Worm (Caenorhabditis elegans): ENCODE data around the gene srh-244.

DNA sequence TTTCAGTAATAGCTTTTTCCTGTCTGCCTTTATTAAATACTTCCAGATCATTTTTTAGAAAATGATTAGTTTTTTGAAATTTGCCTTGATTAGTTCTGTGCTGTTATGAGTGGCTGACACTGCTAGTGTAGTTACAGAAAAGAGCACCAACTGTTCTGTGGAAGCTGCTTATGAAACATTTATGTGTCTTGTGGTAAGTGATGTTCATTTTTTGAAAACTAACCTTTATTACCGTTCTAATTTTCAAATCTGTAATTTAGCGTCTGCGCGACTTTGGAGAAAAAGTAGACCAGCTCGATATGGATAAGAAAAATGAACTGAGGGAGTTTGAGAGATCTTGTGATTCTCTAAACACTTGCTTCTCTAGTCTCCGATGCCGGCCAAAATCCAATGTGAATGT lies 26.0 kb downstream of the srh-244 start, which contains the start of gene srj-14:
- TF ChIP-seq nhr-25 (tag; optimal IDR thresholded peaks at IDR 0.05) (no peak), sea-2 (GFP tag; optimal IDR thresholded peaks at IDR 0.05) (no peak), jun-1 (tag; optimal IDR thresholded peaks at IDR 0.05) (no peak), unc-62 (GFP tag; optimal IDR thresholded peaks at IDR 0.05) (no peak), daf-12 (tag; optimal IDR thresholded peaks at IDR 0.05) (no peak), fos-1 (tag; optimal IDR thresholded peaks at IDR 0.05) (no peak), nhr-12 (tag; optimal IDR thresholded peaks at IDR 0.05) (no peak), R02D3.7 (tag; optimal IDR thresholded peaks at IDR 0.05) (no peak), skn-1 (tag; optimal IDR thresholded peaks at IDR 0.05) (no peak), nhr-43 (tag; optimal IDR thresholded peaks at IDR 0.05; ENCODE audit: poor library complexity, severe bottlenecking) (no peak), nhr-11 (tag; optimal IDR thresholded peaks at IDR 0.05) (no peak)

All from whole organism, L3 larva.